Fruit fly (Drosophila melanogaster): ENCODE data around the gene Lamtor3.

DNA sequence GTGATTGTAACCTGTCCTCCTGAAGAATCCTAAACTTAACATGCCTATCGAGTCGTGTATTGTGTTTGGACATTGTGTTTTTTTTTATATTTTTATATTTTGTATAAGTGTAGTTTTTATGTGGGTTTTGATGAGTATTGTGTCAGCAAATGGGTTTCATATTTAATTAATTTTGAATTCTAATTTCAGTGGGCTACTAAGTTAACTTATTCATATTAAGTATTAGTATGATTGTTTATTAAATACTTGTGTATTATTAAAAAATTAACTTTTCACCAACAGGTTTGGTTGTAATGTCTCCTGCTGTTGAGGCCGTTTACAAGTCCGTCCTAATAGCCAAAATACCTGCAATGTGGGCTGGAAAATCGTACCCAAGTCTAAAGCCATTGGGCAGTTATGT, 43.4 kb downstream of the Lamtor3 start, which contains the start of gene CG15143:
- no peak for TF ChIP-seq cnc (optimal IDR thresholded peaks at IDR 0.05)
- TF ChIP-seq CG5204 (GFP tag; optimal IDR thresholded peaks at IDR 0.05), result no peak
- no peak for TF ChIP-seq CG1620 (GFP tag; optimal IDR thresholded peaks at IDR 0.05)
- no peak for TF ChIP-seq CG11617 (GFP tag; optimal IDR thresholded peaks at IDR 0.05)
- no peak for TF ChIP-seq kay (GFP tag; ENCODE audit: borderline replicate concordance)
- TF ChIP-seq Clk (GFP tag; optimal IDR thresholded peaks at IDR 0.05), result no peak
- no peak for TF ChIP-seq CG33017 (tag; optimal IDR thresholded peaks at IDR 0.05)
